Fruit fly (Drosophila melanogaster) whole organism: Measurements from ENCODE around the gene pot.

Experiments
- CG8478 ChIP-seq: fragments of >200 bp; optimal IDR thresholded peaks from 2 replicates; lab custom pipeline; 2018; ENCODE audit warnings: inconsistent platforms
- pan ChIP-seq: fragments of >200 bp; optimal IDR thresholded peaks from 2 replicates; lab custom pipeline; 2017
- usp ChIP-seq: fragments of >200 bp; optimal IDR thresholded peaks from 2 replicates; lab custom pipeline; 2017; ENCODE audit warnings: missing biosample characterization, missing genetic modification characterization, mixed read lengths

dm6 chrX:11920959-11921358 lies 3.9 kb upstream of the pot start:
- no peak for TF ChIP-seq pan (lab: Kevin White, UChicago)
- no peak for TF ChIP-seq CG8478 (lab: Kevin White, UChicago)
- no peak for TF ChIP-seq usp (GFP tag; lab: Kevin White, UChicago)
